Worm (Caenorhabditis elegans) whole organism, L3 larva: ENCODE data around the gene F35H8.4.

Experiments
- ceh-9 ChIP-seq: sonication (generic microtip); optimal IDR thresholded peaks from 2 replicates; lab custom pipeline; 2018; ENCODE audit warnings: missing biosample characterization, missing genetic modification characterization
- nhr-12 ChIP-seq: fragments of 150-350 bp; optimal IDR thresholded peaks from 2 replicates; lab custom pipeline; 2014; ENCODE audit warnings: missing biosample characterization, missing genetic modification characterization
- nhr-28 ChIP-seq: fragments of 150-350 bp; optimal IDR thresholded peaks from 2 replicates; lab custom pipeline; 2014; ENCODE audit warnings: missing biosample characterization, missing genetic modification characterization
- zag-1 ChIP-seq: fragments of 150-350 bp; optimal IDR thresholded peaks from 2 replicates; lab custom pipeline; 2014; ENCODE audit warnings: missing biosample characterization, missing genetic modification characterization

ce11 chrII:9596401-9596800 lies 36.6 kb upstream of the F35H8.4 start, which contains the start of gene E02H1.6:
- TF ChIP-seq ceh-9 (no peak), zag-1 (tag; lab: Kevin White, UChicago) (no peak), nhr-12 (tag; lab: Kevin White, UChicago) (no peak), nhr-28 (tag; lab: Kevin White, UChicago) (no peak)
